Fruit fly (Drosophila melanogaster) whole organism, embryonic: Measurements from ENCODE around the gene CG6966.

Experiments
- Abd-B ChIP-seq: fragments of 200-800 bp; sonication (Bioruptor generic); optimal IDR thresholded peaks from 2 replicates; lab custom pipeline; 2018; ENCODE audit warnings: missing biosample characterization, mild to moderate bottlenecking, missing genetic modification characterization, moderate library complexity
- CG10366 ChIP-seq: fragments of 200-800 bp; sonication (Bioruptor generic); IDR thresholded peaks from 2 replicates; pipeline ENCODE4 v1.3.6; 2022; ENCODE audit warnings: missing biosample characterization, missing genetic modification characterization
- CG10462 ChIP-seq: fragments of 200-800 bp; sonication (Bioruptor generic); optimal IDR thresholded peaks from 2 replicates; lab custom pipeline; 2016; ENCODE audit warnings: missing biosample characterization, missing genetic modification characterization
- CG10565 ChIP-seq: fragments of 200-800 bp; sonication (Bioruptor generic); optimal IDR thresholded peaks from 3 replicates; lab custom pipeline; 2016; ENCODE audit warnings: missing biosample characterization, mild to moderate bottlenecking, missing genetic modification characterization
- CG10979 ChIP-seq: fragments of 200-800 bp; sonication (Bioruptor generic); optimal IDR thresholded peaks from 2 replicates; lab custom pipeline; 2018; ENCODE audit warnings: missing biosample characterization, mild to moderate bottlenecking, missing genetic modification characterization, moderate library complexity
- CG11456 ChIP-seq: fragments of 200-800 bp; sonication (Bioruptor generic); IDR thresholded peaks from 3 replicates; pipeline ENCODE4 v1.3.6; 2022; ENCODE audit warnings: missing biosample characterization, missing genetic modification characterization
- CG11560 ChIP-seq: fragments of 200-800 bp; sonication (Bioruptor generic); IDR thresholded peaks from 3 replicates; pipeline ENCODE4 v1.3.6; 2022; ENCODE audit warnings: missing biosample characterization, missing genetic modification characterization
- CG15514 ChIP-seq: fragments of 200-800 bp; sonication (Bioruptor generic); optimal IDR thresholded peaks from 3 replicates; lab custom pipeline; 2017; ENCODE audit warnings: missing biosample characterization, missing genetic modification characterization, mild to moderate bottlenecking, moderate library complexity, missing genetic modification reagents
- CG17912 ChIP-seq: fragments of 200-800 bp; sonication (Bioruptor generic); optimal IDR thresholded peaks from 2 replicates; lab custom pipeline; 2018; ENCODE audit warnings: missing biosample characterization, mild to moderate bottlenecking, missing genetic modification characterization
- CG31441 ChIP-seq: fragments of 200-800 bp; sonication (Bioruptor generic); IDR thresholded peaks from 2 replicates; pipeline ENCODE4 v1.3.6; 2022; ENCODE audit warnings: missing biosample characterization, missing genetic modification characterization
- CG7357 ChIP-seq: fragments of 200-800 bp; sonication (Bioruptor generic); IDR thresholded peaks from 3 replicates; pipeline ENCODE4 v1.3.6; 2022; ENCODE audit warnings: missing biosample characterization, missing genetic modification characterization
- CG7786 ChIP-seq: fragments of 200-800 bp; sonication (Bioruptor generic); optimal IDR thresholded peaks from 2 replicates; lab custom pipeline; 2016; ENCODE audit warnings: missing biosample characterization, missing genetic modification characterization
- CG7963 ChIP-seq: fragments of 200-800 bp; sonication (Bioruptor generic); IDR thresholded peaks from 3 replicates; pipeline ENCODE4 v1.3.6; 2022; ENCODE audit warnings: missing biosample characterization, missing genetic modification characterization; ENCODE audit not compliant: partially characterized antibody
- Camta ChIP-seq: fragments of 200-800 bp; sonication (Bioruptor generic); optimal IDR thresholded peaks from 2 replicates; lab custom pipeline; 2016; ENCODE audit warnings: missing biosample characterization, missing genetic modification characterization
- CrebB ChIP-seq: fragments of 200-800 bp; sonication (Bioruptor generic); optimal IDR thresholded peaks from 3 replicates; lab custom pipeline; 2018; ENCODE audit warnings: missing biosample characterization, mild to moderate bottlenecking, missing genetic modification characterization
- Dref ChIP-seq: fragments of 200-800 bp; sonication (Bioruptor generic); IDR thresholded peaks from 2 replicates; pipeline ENCODE4 v1.3.6; 2022; ENCODE audit warnings: missing biosample characterization, missing genetic modification characterization
- Ets65A ChIP-seq: fragments of 200-800 bp; sonication (Bioruptor generic); peaks from one replicate; lab custom pipeline; 2016; ENCODE audit warnings: missing biosample characterization, missing genetic modification characterization
- H2.0 ChIP-seq: fragments of 200-800 bp; sonication (Bioruptor generic); IDR thresholded peaks from 2 replicates; pipeline ENCODE4 v1.3.6; 2022; ENCODE audit warnings: missing biosample characterization, missing genetic modification characterization
- HLH4C ChIP-seq: fragments of 200-800 bp; sonication (Bioruptor generic); IDR thresholded peaks from 3 replicates; pipeline ENCODE4 v1.3.6; 2022; ENCODE audit warnings: missing biosample characterization, missing genetic modification characterization; ENCODE audit not compliant: partially characterized antibody
- Hr3 ChIP-seq: fragments of 200-800 bp; sonication (Bioruptor generic); optimal IDR thresholded peaks from 3 replicates; lab custom pipeline; 2016; ENCODE audit warnings: missing biosample characterization, missing genetic modification characterization
- MTF-1 ChIP-seq: fragments of 200-800 bp; sonication (Bioruptor generic); optimal IDR thresholded peaks from 2 replicates; lab custom pipeline; 2018; ENCODE audit warnings: missing biosample characterization, mild to moderate bottlenecking, missing genetic modification characterization, borderline replicate concordance
- NK7.1 ChIP-seq: fragments of 200-800 bp; sonication (Bioruptor generic); optimal IDR thresholded peaks from 3 replicates; lab custom pipeline; 2016; ENCODE audit warnings: missing biosample characterization, missing genetic modification characterization
- NfI ChIP-seq: fragments of 200-800 bp; sonication (Bioruptor generic); optimal IDR thresholded peaks from 3 replicates; lab custom pipeline; 2018; ENCODE audit warnings: missing biosample characterization, mild to moderate bottlenecking, missing genetic modification characterization, moderate library complexity
- Oaz ChIP-seq: fragments of 200-800 bp; sonication (Bioruptor generic); IDR thresholded peaks from 2 replicates; pipeline ENCODE4 v1.3.6; 2022; ENCODE audit warnings: missing biosample characterization, missing genetic modification characterization
- PHDP ChIP-seq: fragments of 200-800 bp; sonication (Bioruptor generic); optimal IDR thresholded peaks from 3 replicates; lab custom pipeline; 2018; ENCODE audit warnings: missing biosample characterization, mild to moderate bottlenecking, missing genetic modification characterization, moderate library complexity
- Pdp1 ChIP-seq, 2 experiments: fragments of 200-800 bp; sonication (Bioruptor generic); optimal IDR thresholded peaks; 3 replicates each; lab custom pipeline; 2016; ENCODE audit warnings: missing biosample characterization in 2 of 2, missing genetic modification characterization in 2 of 2, mild to moderate bottlenecking in 1 of 2, moderate library complexity in 1 of 2
- Poxn ChIP-seq: fragments of 200-800 bp; sonication (Bioruptor generic); IDR thresholded peaks from 2 replicates; pipeline ENCODE4 v1.3.6; 2022; ENCODE audit warnings: missing biosample characterization, missing genetic modification characterization
- Rfx ChIP-seq: fragments of 200-800 bp; sonication (Bioruptor generic); IDR thresholded peaks from 2 replicates; pipeline ENCODE4 v1.3.6; 2022; ENCODE audit warnings: missing biosample characterization, missing genetic modification characterization
- ab ChIP-seq: fragments of 200-800 bp; sonication (Bioruptor generic); optimal IDR thresholded peaks from 2 replicates; lab custom pipeline; 2016; ENCODE audit warnings: missing biosample characterization, missing genetic modification characterization
- ato ChIP-seq: fragments of 200-800 bp; sonication (Bioruptor generic); IDR thresholded peaks from 2 replicates; pipeline ENCODE4 v1.3.6; 2022; ENCODE audit warnings: missing biosample characterization, missing genetic modification characterization; ENCODE audit not compliant: partially characterized antibody
- bigmax ChIP-seq: fragments of 200-800 bp; sonication (Bioruptor generic); optimal IDR thresholded peaks from 2 replicates; lab custom pipeline; 2018; ENCODE audit warnings: missing biosample characterization, mild to moderate bottlenecking, missing genetic modification characterization
- cato ChIP-seq: fragments of 200-800 bp; sonication (Bioruptor generic); optimal IDR thresholded peaks from 2 replicates; lab custom pipeline; 2016; ENCODE audit warnings: missing biosample characterization, missing genetic modification characterization, borderline replicate concordance
- crc ChIP-seq: fragments of 200-800 bp; sonication (Bioruptor generic); optimal IDR thresholded peaks from 2 replicates; lab custom pipeline; 2016; ENCODE audit warnings: missing biosample characterization, missing genetic modification characterization
- dmrt11E ChIP-seq: fragments of 200-800 bp; sonication (Bioruptor generic); optimal IDR thresholded peaks from 3 replicates; lab custom pipeline; 2018; ENCODE audit warnings: missing biosample characterization, mild to moderate bottlenecking, missing genetic modification characterization, moderate library complexity
- emc ChIP-seq: fragments of 200-800 bp; sonication (Bioruptor generic); optimal IDR thresholded peaks from 2 replicates; lab custom pipeline; 2016; ENCODE audit warnings: missing biosample characterization, missing genetic modification characterization
- eve ChIP-seq, 2 experiments: fragments of >200 bp; optimal IDR thresholded peaks; 2 replicates each; lab custom pipeline; 2017; ENCODE audit warnings: missing biosample characterization in 2 of 2, missing genetic modification characterization in 2 of 2
- ewg ChIP-seq: fragments of 200-800 bp; sonication (Bioruptor generic); optimal IDR thresholded peaks from 3 replicates; lab custom pipeline; 2017; ENCODE audit warnings: mild to moderate bottlenecking, missing biosample characterization, missing genetic modification reagents, missing genetic modification characterization
- fru ChIP-seq: fragments of >200 bp; optimal IDR thresholded peaks from 2 replicates; lab custom pipeline; 2017
- jing ChIP-seq: fragments of 200-800 bp; sonication (Bioruptor generic); optimal IDR thresholded peaks from 2 replicates; lab custom pipeline; 2018; ENCODE audit warnings: missing biosample characterization, mild to moderate bottlenecking, missing genetic modification characterization
- kni ChIP-seq: fragments of 200-800 bp; sonication (Bioruptor generic); optimal IDR thresholded peaks from 3 replicates; lab custom pipeline; 2017; ENCODE audit warnings: mild to moderate bottlenecking, missing biosample characterization, missing genetic modification reagents, missing genetic modification characterization
- org-1 ChIP-seq: fragments of 200-800 bp; sonication (Bioruptor generic); optimal IDR thresholded peaks from 2 replicates; lab custom pipeline; 2017; ENCODE audit warnings: missing biosample characterization, missing genetic modification characterization
- pros ChIP-seq: fragments of 200-800 bp; sonication (Bioruptor generic); optimal IDR thresholded peaks from 3 replicates; lab custom pipeline; 2019; ENCODE audit warnings: missing biosample characterization, mild to moderate bottlenecking, missing genetic modification characterization, moderate library complexity
- ranshi ChIP-seq: fragments of 200-800 bp; sonication (Bioruptor generic); IDR thresholded peaks from 2 replicates; pipeline ENCODE4 v1.3.6; 2022; ENCODE audit warnings: missing biosample characterization, missing genetic modification characterization
- sc ChIP-seq, 3 experiments: fragments of >200 bp in 2 of 3; fragments of 200-800 bp in 1 of 3; sonication (Bioruptor generic) in 1 of 3; optimal IDR thresholded peaks; 2 replicates in 2 of 3; 3 replicates in 1 of 3; lab custom pipeline; 2017; ENCODE audit warnings: mild to moderate bottlenecking in 1 of 3, missing biosample characterization in 1 of 3, missing genetic modification characterization in 1 of 3, missing genetic modification reagents in 1 of 3
- scrt ChIP-seq: fragments of 200-800 bp; sonication (Bioruptor generic); optimal IDR thresholded peaks from 2 replicates; lab custom pipeline; 2018; ENCODE audit warnings: missing biosample characterization, mild to moderate bottlenecking, missing genetic modification characterization, moderate library complexity
- sens-2 ChIP-seq: fragments of 200-800 bp; sonication (Bioruptor generic); IDR thresholded peaks from 2 replicates; pipeline ENCODE4 v1.3.6; 2022; ENCODE audit warnings: missing biosample characterization, missing genetic modification characterization
- slbo ChIP-seq: fragments of 200-800 bp; sonication (Bioruptor generic); IDR thresholded peaks from 2 replicates; pipeline ENCODE4 v1.3.6; 2022; ENCODE audit warnings: missing biosample characterization, missing genetic modification characterization
- slp2 ChIP-seq: fragments of 200-800 bp; sonication (Bioruptor generic); optimal IDR thresholded peaks from 2 replicates; lab custom pipeline; 2016; ENCODE audit warnings: missing biosample characterization, missing genetic modification characterization
- tio ChIP-seq: fragments of 200-800 bp; sonication (Bioruptor generic); optimal IDR thresholded peaks from 2 replicates; lab custom pipeline; 2017; ENCODE audit warnings: missing biosample characterization, missing genetic modification characterization, inconsistent platforms
- wek ChIP-seq: fragments of 200-800 bp; sonication (Bioruptor generic); optimal IDR thresholded peaks from 3 replicates; lab custom pipeline; 2018; ENCODE audit warnings: missing biosample characterization, mild to moderate bottlenecking, missing genetic modification characterization, moderate library complexity
- z ChIP-seq: fragments of 200-800 bp; sonication (Bioruptor generic); IDR thresholded peaks from 3 replicates; pipeline ENCODE4 v1.3.6; 2022; ENCODE audit warnings: missing biosample characterization, missing genetic modification characterization

The CG6966 gene

DNA sequence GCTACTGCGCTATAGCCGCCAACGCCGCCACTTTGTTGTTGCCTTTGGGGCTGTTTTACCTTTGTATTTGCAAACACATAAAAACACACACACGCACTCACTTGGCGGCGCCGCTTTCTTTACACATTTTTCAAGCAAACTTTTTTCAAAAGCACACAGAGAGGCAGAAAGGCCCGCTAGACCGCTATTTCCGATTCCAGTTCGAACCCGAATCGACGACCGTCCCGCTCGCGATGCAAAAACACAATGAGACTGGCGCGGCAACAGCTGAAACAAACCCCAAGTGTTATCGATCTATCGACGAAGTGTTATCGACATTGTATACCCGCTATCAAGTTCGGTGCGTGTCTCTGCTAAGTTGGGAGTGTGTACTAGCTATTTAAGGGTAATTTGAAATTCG is 36.2 kb upstream of the CG6966 start, which contains the start of gene CG42788 (continued):
- TF ChIP-seq ato (no peak), tio (no peak), fru (lab: Kevin White, UChicago) (no peak), Abd-B (GFP tag; lab: Kevin White, UChicago) (peak; percentile 52), CrebB (tag; lab: Kevin White, UChicago) (peak; percentile 89), CG10565 (no peak), sc (optimal IDR thresholded peaks at IDR 0.05; lab: Kevin White, UChicago) (no peak), sc (GFP tag; optimal IDR thresholded peaks at IDR 0.05; lab: Kevin White, UChicago) (no peak), jing (GFP tag; lab: Kevin White, UChicago) (no peak), CG10979 (tag; lab: Kevin White, UChicago) (peak; percentile 5), cato (no peak), pros (GFP tag; lab: Kevin White, UChicago) (no peak), Dref (no peak), Rfx (GFP tag; lab: Robert Waterston, UW) (no peak), CG10462 (GFP tag; lab: Kevin White, UChicago) (peak; percentile 84), bigmax (GFP tag; lab: Kevin White, UChicago) (peak; percentile 55), ewg (GFP tag; lab: Kevin White, UChicago) (peak; percentile 72), ab (GFP tag; lab: Kevin White, UChicago) (peak; percentile 13), org-1 (GFP tag; lab: Kevin White, UChicago) (no peak), sens-2 (GFP tag; lab: Robert Waterston, UW) (no peak), CG15514 (GFP tag; lab: Kevin White, UChicago) (peak; percentile 65), scrt (peak; percentile 73), Ets65A (GFP tag; lab: Kevin White, UChicago) (no peak), Pdp1 (GFP tag; optimal IDR thresholded peaks at IDR 0.05; lab: Kevin White, UChicago) (peak in 1 of 2 experiments; percentile 76), CG7786 (GFP tag; lab: Kevin White, UChicago) (peak; percentile 48), CG17912 (GFP tag; lab: Kevin White, UChicago) (peak; percentile 88), HLH4C (GFP tag; lab: Robert Waterston, UW) (no peak), CG7963 (GFP tag; lab: Robert Waterston, UW) (no peak), Poxn (no peak), Camta (GFP tag; lab: Kevin White, UChicago) (peak; percentile 33), emc (no peak), CG31441 (GFP tag; lab: Robert Waterston, UW) (no peak), Oaz (GFP tag; lab: Robert Waterston, UW) (no peak), dmrt11E (tag; lab: Kevin White, UChicago) (peak; percentile 42), z (GFP tag; lab: Robert Waterston, UW) (no peak), MTF-1 (peak; percentile 44), ranshi (GFP tag; lab: Robert Waterston, UW) (no peak), CG11560 (tag; lab: Robert Waterston, UW) (no peak), Hr3 (GFP tag; lab: Kevin White, UChicago) (no peak), NK7.1 (GFP tag; lab: Kevin White, UChicago) (peak; percentile 36), H2.0 (GFP tag; lab: Robert Waterston, UW) (no peak), kni (GFP tag; lab: Kevin White, UChicago) (peak; percentile 60), slbo (GFP tag; lab: Robert Waterston, UW) (no peak), PHDP (tag; lab: Kevin White, UChicago) (peak; percentile 77), CG7357 (GFP tag; lab: Robert Waterston, UW) (no peak), wek (GFP tag; lab: Kevin White, UChicago) (peak; percentile 69), eve (GFP tag; optimal IDR thresholded peaks at IDR 0.05; lab: Kevin White, UChicago) (no peak), slp2 (no peak), CG11456 (GFP tag; lab: Robert Waterston, UW) (no peak), crc (GFP tag; lab: Kevin White, UChicago) (peak; percentile 47), CG10366 (GFP tag; lab: Robert Waterston, UW) (no peak), NfI (GFP tag; lab: Kevin White, UChicago) (peak; percentile 70)
